Worm (Caenorhabditis elegans) whole organism, midembryonic: Measurements from ENCODE around the gene crb-1.

ENCODE experiments used
- flt-1 ChIP-seq: fragments of 200-800 bp; sonication (Bioruptor generic); IDR thresholded peaks from 2 replicates; pipeline ENCODE4 v1.3.6; 2022; ENCODE audit warnings: missing genetic modification characterization, missing compliant biosample characterization
- med-1 ChIP-seq: sonication (generic microtip); optimal IDR thresholded peaks from 2 replicates; lab custom pipeline; 2017; ENCODE audit warnings: missing genetic modification characterization, mild to moderate bottlenecking, missing compliant biosample characterization, antibody characterized with exemption, missing genetic modification reagents; ENCODE audit not compliant: insufficient read depth

ce11 chrX:17417505-17418004 lies 3.7 kb upstream of the crb-1 start:
- TF ChIP-seq med-1 (GFP tag; lab: Kevin White, UChicago) = no peak
- no peak for TF ChIP-seq flt-1 (GFP tag; lab: Robert Waterston, UW)
